Fruit fly (Drosophila melanogaster): ENCODE measurements around the gene orion.

The orion gene

dm6 chrX:7967052-7967847 lies 20.5 kb upstream of the orion start:
- TF ChIP-seq noc (tag; optimal IDR thresholded peaks at IDR 0.05) = no peak

- TF ChIP-seq noc (tag; optimal IDR thresholded peaks at IDR 0.05) = no peak
Observed at dm6 chrX:7965761-7966555, 19.2 kb upstream of the orion start.

- TF ChIP-seq noc (tag; optimal IDR thresholded peaks at IDR 0.05) = no peak
Observed at dm6 chrX:7963724-7964123, 17.0 kb upstream of the orion start, which contains the start of gene sn. sn (plus strand) TSS chrX:7964024.

DNA sequence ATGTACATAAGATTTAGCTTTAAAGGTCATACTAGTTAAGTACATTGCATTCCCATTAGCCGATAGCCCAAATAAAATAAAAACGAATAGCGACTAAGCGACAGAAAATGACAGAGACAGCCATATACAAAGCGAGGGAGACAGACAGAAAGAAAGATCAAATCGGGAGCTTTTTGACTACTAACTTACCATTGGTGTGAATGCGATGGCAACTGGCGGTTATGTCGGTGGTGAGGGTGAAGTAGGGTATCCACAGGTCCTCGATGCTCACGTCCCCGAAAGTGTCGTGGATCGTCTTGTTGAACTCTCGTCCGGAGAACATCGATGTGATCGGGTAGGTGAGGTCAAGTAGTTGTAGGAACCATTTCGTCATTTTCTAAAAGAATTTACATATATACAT lies 14.3 kb upstream of the orion start:
- TF ChIP-seq noc (tag; optimal IDR thresholded peaks at IDR 0.05) = no peak

DNA sequence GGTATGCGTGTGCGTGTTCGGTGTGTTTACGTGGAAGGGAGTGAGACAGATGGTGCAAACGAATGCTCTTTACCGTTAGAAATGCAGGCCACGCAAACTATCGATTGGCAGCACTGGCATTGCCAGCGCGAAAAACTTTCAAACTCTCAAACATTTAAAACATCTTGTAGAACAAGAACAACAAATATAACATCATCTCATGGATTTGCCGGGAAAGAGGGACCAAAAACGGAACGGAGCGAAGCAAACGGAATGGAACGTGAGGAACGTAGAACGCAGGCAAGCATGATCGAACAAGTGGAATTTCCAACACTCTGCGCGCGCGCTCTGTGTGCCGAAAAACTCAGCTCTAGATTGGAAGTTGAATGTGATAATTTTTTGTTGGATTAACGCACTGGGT lies 12.8 kb upstream of the orion start:
- no peak for TF ChIP-seq noc (tag; optimal IDR thresholded peaks at IDR 0.05)

DNA sequence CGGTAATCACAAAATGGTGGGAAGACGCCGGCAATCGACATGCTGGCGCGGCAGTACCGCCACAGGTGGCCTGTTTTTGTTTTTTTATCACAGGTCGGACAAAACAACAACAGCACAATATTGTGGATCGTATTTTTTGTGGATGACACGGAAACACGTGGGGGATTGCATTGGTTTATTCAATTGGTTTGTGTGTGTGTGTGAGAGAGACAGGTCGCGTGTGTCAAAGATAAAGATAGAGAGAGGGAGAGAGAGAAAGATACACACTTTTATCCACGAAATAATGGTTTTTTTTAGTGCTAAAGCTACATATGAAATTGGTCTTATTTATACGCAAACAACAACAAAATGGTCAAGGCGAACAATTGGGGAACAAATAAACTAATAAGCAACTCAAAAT lies 12.3 kb upstream of the orion start:
- TF ChIP-seq noc (tag; optimal IDR thresholded peaks at IDR 0.05) = no peak

DNA sequence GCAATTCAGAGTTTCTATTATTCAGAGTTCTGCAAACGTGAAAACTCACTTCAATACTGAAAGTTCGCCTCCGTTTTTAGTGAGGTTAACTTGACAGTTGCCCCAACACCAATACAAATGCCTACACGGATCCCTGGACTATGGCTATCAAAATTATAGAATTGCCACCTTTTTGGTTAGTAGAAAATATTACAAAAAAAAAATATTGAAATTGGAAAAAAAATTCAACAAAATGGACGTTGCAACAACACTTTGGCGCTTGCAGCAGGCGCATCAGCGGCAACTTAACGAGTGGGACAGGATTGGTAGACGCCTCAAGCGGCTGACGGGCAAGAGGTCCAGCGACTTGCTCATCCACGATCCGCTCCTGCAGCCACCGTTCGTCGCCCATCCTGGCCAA lies 9.2 kb upstream of the orion start, which contains the start of the genes CG15332 and CG15330:
TSS of gene CG15332 (minus strand) at position 101 of the 400 bp plus-strand sequence.
TSS of gene CG15330 (plus strand) at position 175 of the 400 bp plus-strand sequence.
- TF ChIP-seq noc (tag; optimal IDR thresholded peaks at IDR 0.05) = no peak

DNA sequence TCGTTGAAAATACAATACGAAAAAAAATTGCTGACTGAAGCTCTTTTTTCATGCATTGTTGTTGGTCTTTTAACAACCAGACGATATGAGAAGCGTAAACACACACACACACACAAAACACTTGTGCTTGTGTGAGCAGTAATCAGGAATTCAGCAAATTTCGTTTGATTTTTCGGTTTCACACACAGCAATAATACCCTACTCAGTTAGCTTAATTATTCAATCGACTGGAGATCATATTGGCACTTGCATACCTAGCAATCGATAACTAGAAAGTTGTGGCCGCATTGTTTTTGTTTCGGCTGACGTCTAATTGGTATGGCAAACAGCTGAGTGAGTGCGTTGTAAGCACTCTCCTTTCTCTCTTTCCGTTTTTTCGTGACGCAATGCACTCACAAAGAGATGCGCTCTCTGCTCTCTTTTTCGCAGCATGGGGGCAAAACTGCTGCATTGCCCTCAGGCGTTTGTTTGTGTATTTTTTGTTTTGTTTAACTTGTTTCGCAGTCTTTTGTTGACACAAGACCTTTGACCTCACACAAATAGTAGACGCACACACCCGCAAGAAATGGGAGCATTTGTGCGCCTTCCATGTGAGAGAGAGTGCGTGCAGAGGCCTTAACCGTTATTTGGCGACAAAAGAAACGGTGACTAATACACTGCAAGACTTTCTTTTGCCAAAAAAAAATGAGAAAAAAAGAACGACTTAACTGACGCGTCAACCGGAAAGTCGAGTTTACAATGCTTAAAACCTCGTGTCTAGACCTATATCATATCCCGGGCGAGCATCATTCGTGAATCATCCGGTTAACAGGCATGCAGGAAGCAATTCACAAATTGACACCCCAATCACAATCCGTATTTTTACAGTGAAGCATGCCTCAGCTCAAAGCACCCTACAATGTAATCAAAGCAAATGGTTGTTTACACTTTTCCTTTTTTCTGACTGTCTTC lies 1.7 kb downstream of the orion start:
- TF ChIP-seq noc (tag; optimal IDR thresholded peaks at IDR 0.05) = peak; percentile 38

DNA sequence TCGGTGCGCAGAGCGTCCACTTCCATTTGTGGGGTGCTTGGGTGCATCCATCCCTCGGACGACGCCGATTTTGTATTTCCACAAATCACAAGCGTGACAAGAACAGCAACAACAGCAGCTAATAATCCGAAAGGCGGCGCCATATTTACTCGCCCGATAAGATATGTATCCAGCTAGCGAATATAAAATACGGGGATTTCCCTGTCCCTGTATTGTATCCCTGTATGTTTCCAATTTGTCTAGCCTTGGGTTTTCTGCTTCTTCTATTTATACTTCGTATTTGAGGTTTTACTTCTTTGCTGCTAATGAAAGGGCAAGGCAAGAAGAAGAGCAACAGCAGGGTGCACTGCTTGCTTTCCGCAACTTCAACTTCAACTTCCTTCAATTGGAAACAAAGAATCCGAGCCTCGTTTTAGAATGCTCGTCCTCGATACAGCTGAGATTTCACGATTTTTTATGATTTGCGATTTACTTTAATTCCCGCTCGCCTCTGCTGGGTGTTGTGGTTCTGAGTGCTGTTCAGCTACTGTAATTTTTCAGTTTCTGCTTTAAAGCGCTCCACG lies 2.5 kb downstream of the orion start:
- TF ChIP-seq noc (tag; optimal IDR thresholded peaks at IDR 0.05) = no peak

DNA sequence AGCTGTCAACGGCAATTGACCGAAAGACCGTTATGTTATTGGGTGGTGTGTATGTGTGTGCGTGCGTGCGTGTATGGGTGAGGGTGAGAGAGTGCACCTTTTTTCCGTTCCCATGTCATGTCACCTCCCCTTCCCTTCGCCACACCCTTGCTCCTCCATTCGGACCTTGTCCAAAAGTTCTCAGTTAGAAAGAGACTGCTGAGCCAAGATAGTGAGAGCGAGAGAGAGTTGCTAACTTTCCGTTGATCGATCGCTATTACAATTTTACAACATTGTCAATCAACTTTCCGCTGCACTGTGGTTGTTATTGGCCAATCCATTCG lies 8.3 kb downstream of the orion start:
- no peak for TF ChIP-seq noc (tag; optimal IDR thresholded peaks at IDR 0.05)

DNA sequence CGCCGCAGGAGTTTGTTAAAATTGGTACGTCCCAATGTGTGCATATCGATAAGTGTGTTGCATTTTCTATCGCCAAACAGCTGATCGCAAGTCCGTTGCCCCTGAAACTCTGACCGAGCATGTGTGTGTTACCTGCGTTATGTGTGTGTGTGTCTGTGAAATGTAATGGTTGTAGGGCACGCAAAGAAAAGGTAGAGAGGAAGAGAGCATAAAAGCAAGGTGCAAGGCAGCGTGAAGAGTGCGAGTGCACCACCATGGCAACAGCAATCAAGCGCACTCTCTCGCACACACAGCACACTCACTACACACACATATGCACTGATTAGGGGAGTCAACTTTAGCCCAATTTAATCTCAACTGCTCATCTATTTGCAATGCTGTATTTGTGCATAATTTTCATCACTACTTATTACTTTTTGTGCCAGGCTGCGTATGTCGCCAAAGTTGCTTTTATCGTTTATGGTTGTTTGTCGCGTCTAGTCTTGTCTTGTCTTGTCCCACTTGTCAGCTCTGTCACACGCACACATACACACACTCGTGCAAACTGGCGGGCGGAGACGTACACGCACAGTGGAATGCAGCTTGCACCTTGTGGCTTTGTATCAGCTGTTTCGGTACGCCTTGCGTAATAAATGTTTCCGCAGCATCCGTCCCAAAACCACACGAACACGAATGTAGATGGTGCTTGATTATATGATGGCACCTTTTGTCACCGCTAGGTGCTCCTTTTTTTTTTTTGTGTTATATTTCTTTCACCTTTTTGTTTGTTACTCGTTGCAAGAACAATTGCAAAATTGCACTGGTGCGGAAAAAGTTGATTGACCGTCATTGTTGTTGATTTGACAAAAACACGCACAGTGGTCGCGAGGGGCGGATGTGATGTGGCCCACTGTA lies 8.9 kb downstream of the orion start:
- TF ChIP-seq noc (tag; optimal IDR thresholded peaks at IDR 0.05) = peak; percentile 28

DNA sequence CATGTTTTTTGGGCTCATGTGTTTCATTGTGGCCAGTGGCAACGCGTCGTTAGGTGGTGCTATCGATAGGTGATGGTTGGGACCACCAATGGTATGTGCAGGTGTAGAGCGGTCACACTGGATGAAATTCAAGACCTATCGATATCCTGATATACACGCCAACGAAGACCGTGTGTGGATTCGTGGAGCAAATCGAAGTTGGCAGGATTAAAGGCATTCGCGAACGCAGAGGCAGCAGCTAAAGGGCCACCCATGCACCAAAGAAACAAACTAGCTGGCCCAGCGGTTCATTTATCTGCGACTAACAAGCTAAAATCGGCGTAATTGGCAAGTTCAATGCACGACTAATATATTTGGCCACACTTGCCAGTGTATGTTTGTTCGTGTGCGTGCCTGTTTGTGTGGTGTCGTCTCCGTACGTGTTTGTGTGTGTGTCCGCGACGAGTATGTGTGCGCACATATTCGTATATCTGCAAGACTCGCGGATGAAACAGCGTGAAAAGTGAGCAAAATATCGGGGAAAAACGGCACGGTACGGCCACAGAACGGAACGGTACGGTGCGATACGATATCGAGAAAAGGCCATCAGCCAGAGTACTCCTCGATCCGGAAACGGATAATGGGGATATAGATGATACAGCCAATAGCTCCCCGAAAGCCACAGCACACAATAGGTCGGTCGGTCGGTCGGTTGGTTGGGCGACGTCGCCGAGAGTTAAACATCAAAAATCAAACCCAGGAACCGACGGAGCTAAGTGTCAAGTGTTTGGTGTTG lies 10.7 kb downstream of the orion start, which contains the start of gene Ubr3:
TSS of gene Ubr3 (plus strand) at position 99 of the 775 bp plus-strand sequence.
- TF ChIP-seq noc (tag; optimal IDR thresholded peaks at IDR 0.05) = peak; percentile 54

dm6 chrX:7934679-7935078 lies 12.0 kb downstream of the orion start, which contains the start of gene RpS14b:
RpS14b (plus strand) TSS chrX:7934898.
- TF ChIP-seq noc (tag; optimal IDR thresholded peaks at IDR 0.05) = peak; percentile 44
